Worm (Caenorhabditis elegans) whole organism, L2 larva: Measurements from ENCODE around the gene cest-26.
A peak's percentile ranks its signal among the peaks of the same experiment; 100 is the strongest.

ENCODE experiments used
- Y55F3AM.14 ChIP-seq: fragments of 200-800 bp; sonication (Bioruptor generic); optimal IDR thresholded peaks from 2 replicates; lab custom pipeline; 2018; ENCODE audit warnings: mild to moderate bottlenecking, missing genetic modification characterization, missing compliant biosample characterization
- alr-1 ChIP-seq: fragments of 150-350 bp; optimal IDR thresholded peaks from 2 replicates; lab custom pipeline; 2014; ENCODE audit warnings: missing biosample characterization, missing genetic modification characterization
- ama-1 ChIP-seq: fragments of 150-350 bp; optimal IDR thresholded peaks from 2 replicates; lab custom pipeline; 2018; ENCODE audit warnings: inconsistent platforms
- elt-3 ChIP-seq: sonication (generic microtip); optimal IDR thresholded peaks from 2 replicates; lab custom pipeline; 2017; ENCODE audit warnings: missing biosample characterization, missing genetic modification characterization
- fos-1 ChIP-seq: fragments of 150-350 bp; optimal IDR thresholded peaks from 2 replicates; lab custom pipeline; 2014; ENCODE audit warnings: missing biosample characterization, missing genetic modification characterization
- gmeb-1 ChIP-seq: fragments of 150-350 bp; optimal IDR thresholded peaks from 2 replicates; lab custom pipeline; 2014; ENCODE audit warnings: missing biosample characterization, missing genetic modification characterization
- lin-11 ChIP-seq: fragments of 150-350 bp; sonication (generic microtip); optimal IDR thresholded peaks from 2 replicates; lab custom pipeline; 2014; ENCODE audit warnings: missing biosample characterization, missing genetic modification characterization, inconsistent platforms, mixed read lengths
- lsy-2 ChIP-seq, 2 experiments: fragments of 150-350 bp in 1 of 2; sonication (generic microtip) in 1 of 2; optimal IDR thresholded peaks; 2 replicates each; lab custom pipeline; 2014 to 2017; ENCODE audit warnings: missing biosample characterization in 2 of 2, missing genetic modification characterization in 2 of 2
- mab-5 ChIP-seq: fragments of 150-350 bp; optimal IDR thresholded peaks from 2 replicates; lab custom pipeline; 2014; ENCODE audit warnings: missing biosample characterization, missing genetic modification characterization
- nhr-10 ChIP-seq: sonication (generic microtip); optimal IDR thresholded peaks from 2 replicates; lab custom pipeline; 2017; ENCODE audit warnings: missing biosample characterization, missing genetic modification characterization
- nhr-25 ChIP-seq: fragments of 150-350 bp; sonication (generic microtip); optimal IDR thresholded peaks from 3 replicates; lab custom pipeline; 2014; ENCODE audit warnings: missing biosample characterization, missing genetic modification characterization
- nhr-77 ChIP-seq: fragments of 150-350 bp; optimal IDR thresholded peaks from 2 replicates; lab custom pipeline; 2014; ENCODE audit warnings: missing biosample characterization, missing genetic modification characterization
- peb-1 ChIP-seq: fragments of 150-350 bp; optimal IDR thresholded peaks from 2 replicates; lab custom pipeline; 2014; ENCODE audit warnings: missing biosample characterization, missing genetic modification characterization
- skn-1 ChIP-seq: sonication (generic microtip); optimal IDR thresholded peaks from 2 replicates; lab custom pipeline; 2017; ENCODE audit warnings: missing biosample characterization, missing genetic modification characterization
- snpc-4 ChIP-seq: fragments of 150-350 bp; optimal IDR thresholded peaks from 2 replicates; lab custom pipeline; 2014; ENCODE audit warnings: missing biosample characterization, missing genetic modification characterization
- unc-55 ChIP-seq: fragments of 150-350 bp; sonication (generic microtip); optimal IDR thresholded peaks from 3 replicates; lab custom pipeline; 2014; ENCODE audit warnings: missing biosample characterization, missing genetic modification reagents, missing genetic modification characterization
- ztf-4 ChIP-seq: fragments of 150-350 bp; optimal IDR thresholded peaks from 2 replicates; lab custom pipeline; 2014; ENCODE audit warnings: missing biosample characterization, missing genetic modification characterization

Gene cest-26

ce11 chrX:4388834-4389409, 48.5 kb downstream of the cest-26 start, which contains the start of gene dpy-23 (continued):
- TF ChIP-seq ztf-4 (tag; lab: Kevin White, UChicago) = peak; percentile 92
- TF ChIP-seq mab-5 (tag; lab: Kevin White, UChicago) = peak; percentile 90
- TF ChIP-seq nhr-10 = peak; percentile 43
- TF ChIP-seq snpc-4 (tag; lab: Kevin White, UChicago) = peak; percentile 32
- TF ChIP-seq ama-1 (lab: Kevin White, UChicago) = no peak
- peak; percentile 91 for TF ChIP-seq fos-1 (tag; lab: Kevin White, UChicago)
- TF ChIP-seq Y55F3AM.14 = peak; percentile 89

DNA sequence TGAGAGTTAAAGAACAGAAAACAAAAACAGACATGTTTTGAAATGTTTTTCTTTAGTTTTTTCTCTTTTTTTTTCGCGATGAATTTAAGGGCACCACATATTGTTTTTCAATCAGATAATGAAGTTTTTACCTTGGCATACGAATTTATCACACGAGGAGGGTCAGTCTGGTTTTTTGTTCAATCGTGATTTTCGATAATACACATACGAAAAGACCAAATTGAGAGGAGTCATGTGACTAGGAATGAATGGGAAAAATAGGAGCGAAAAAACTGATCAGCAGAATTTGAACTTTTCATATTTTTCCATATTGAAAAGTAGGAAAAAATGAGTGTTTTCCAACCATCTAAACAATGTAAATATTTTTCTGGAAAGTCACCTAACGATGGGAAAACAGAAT, 51.0 kb downstream of the cest-26 start:
- TF ChIP-seq gmeb-1 (tag; lab: Kevin White, UChicago) (peak; percentile 41), peb-1 (no peak), lin-11 (no peak), elt-3 (tag; lab: Kevin White, UChicago) (no peak), lsy-2 (tag; optimal IDR thresholded peaks at IDR 0.05; lab: Kevin White, UChicago) (no peak), nhr-25 (tag; lab: Kevin White, UChicago) (peak; percentile 71)

DNA sequence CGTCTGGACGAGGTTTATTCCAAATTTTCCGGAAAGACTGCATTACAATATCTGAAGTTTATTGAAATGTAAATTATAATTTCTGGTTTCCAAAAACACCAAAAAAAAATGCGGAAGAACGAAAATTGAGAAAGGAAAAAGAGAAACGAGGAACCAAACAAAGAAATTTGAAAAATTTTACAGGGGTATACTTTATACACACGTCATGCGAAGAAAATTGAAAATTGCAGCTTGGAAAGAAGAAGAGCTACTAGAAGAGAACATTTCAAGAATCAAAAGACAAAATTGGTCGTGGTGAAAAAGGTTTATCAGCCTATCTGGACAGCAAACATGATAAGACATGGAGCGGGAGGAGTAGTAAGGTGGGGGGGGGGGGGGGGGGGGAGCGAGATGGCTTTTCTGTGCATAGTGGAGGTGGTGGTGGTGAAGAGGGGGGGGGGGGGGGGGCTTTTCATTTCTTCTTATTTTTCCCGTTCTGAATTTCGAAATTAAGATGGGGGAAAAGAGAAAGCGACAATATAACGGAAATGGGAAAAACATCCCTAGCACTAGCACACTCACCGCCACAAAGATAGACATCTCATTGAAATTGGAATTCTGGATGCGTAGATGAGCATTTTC, 54.0 kb downstream of the cest-26 start, which contains the start of gene lst-2:
TSS of gene lst-2 (minus strand) at position 51 of the 621 bp plus-strand sequence.
- TF ChIP-seq alr-1 (tag; lab: Kevin White, UChicago) = no peak
- no peak for TF ChIP-seq nhr-77 (tag; lab: Kevin White, UChicago)
- no peak for TF ChIP-seq skn-1 (tag; lab: Kevin White, UChicago)
- peak; percentile 11 for TF ChIP-seq unc-55
